Fruit fly (Drosophila melanogaster) whole organism, wandering third instar larva: ENCODE results near the gene Upf2.

Experiments used
- Abd-B ChIP-seq: fragments of >200 bp; optimal IDR thresholded peaks from 2 replicates; lab custom pipeline; 2017; ENCODE audit warnings: missing biosample characterization, missing genetic modification characterization
- CG32264 ChIP-seq: fragments of 200-800 bp; sonication (Bioruptor generic); optimal IDR thresholded peaks from 2 replicates; lab custom pipeline; 2016; ENCODE audit warnings: missing biosample characterization, missing genetic modification characterization
- CG9705 ChIP-seq: fragments of 200-800 bp; sonication (Bioruptor generic); optimal IDR thresholded peaks from 2 replicates; lab custom pipeline; 2018; ENCODE audit warnings: missing biosample characterization, mild to moderate bottlenecking, missing genetic modification characterization
- CrebA ChIP-seq: fragments of 200-800 bp; sonication (Bioruptor generic); optimal IDR thresholded peaks from 2 replicates; lab custom pipeline; 2016; ENCODE audit warnings: missing biosample characterization, mild to moderate bottlenecking, missing genetic modification characterization, borderline replicate concordance
- Dif ChIP-seq: fragments of 200-275, 200-300 bp; sonication (Bioruptor generic); optimal IDR thresholded peaks from 2 replicates; lab custom pipeline; 2018; ENCODE audit warnings: missing biosample characterization, missing genetic modification characterization; ENCODE audit not compliant: partially characterized antibody
- HLH106 ChIP-seq: fragments of 200-800 bp; optimal IDR thresholded peaks from 3 replicates; lab custom pipeline; 2019; ENCODE audit warnings: missing biosample characterization, mild to moderate bottlenecking, missing genetic modification characterization, moderate library complexity
- Hr78 ChIP-seq: fragments of >200 bp; optimal IDR thresholded peaks from 2 replicates; lab custom pipeline; 2017; ENCODE audit warnings: missing biosample characterization, missing genetic modification characterization
- Hr83 ChIP-seq: fragments of 200-300 bp; sonication (Bioruptor generic); optimal IDR thresholded peaks from 2 replicates; lab custom pipeline; 2016; ENCODE audit warnings: missing biosample characterization, mild to moderate bottlenecking, missing genetic modification characterization, moderate library complexity; ENCODE audit not compliant: poor library complexity, severe bottlenecking
- Jra ChIP-seq: sonication (Bioruptor generic); optimal IDR thresholded peaks from 2 replicates; lab custom pipeline; 2016; ENCODE audit warnings: missing biosample characterization, missing genetic modification characterization
- Mio ChIP-seq: sonication (Bioruptor generic); optimal IDR thresholded peaks from 2 replicates; lab custom pipeline; 2016; ENCODE audit warnings: missing biosample characterization, missing genetic modification characterization
- N ChIP-seq: fragments of >200 bp; optimal IDR thresholded peaks from 2 replicates; lab custom pipeline; 2018; ENCODE audit warnings: missing biosample characterization, missing external identifiers, missing genetic modification characterization
- OdsH ChIP-seq: fragments of 200-800 bp; sonication (Bioruptor generic); optimal IDR thresholded peaks from 2 replicates; lab custom pipeline; 2016; ENCODE audit warnings: missing biosample characterization, mild to moderate bottlenecking, missing genetic modification characterization
- Rel ChIP-seq, 2 experiments: fragments of 200-800 bp; sonication (Bioruptor generic) in 1 of 2; optimal IDR thresholded peaks; 2 replicates in 1 of 2; 3 replicates in 1 of 2; lab custom pipeline; 2016 to 2019; ENCODE audit warnings: mild to moderate bottlenecking in 2 of 2, missing biosample characterization in 2 of 2, missing genetic modification characterization in 2 of 2, moderate library complexity in 1 of 2
- Sp1 ChIP-seq: fragments of 200-800 bp; sonication (Bioruptor generic); optimal IDR thresholded peaks from 3 replicates; lab custom pipeline; 2019; ENCODE audit warnings: missing biosample characterization, mild to moderate bottlenecking, missing genetic modification characterization, moderate library complexity
- Vsx2 ChIP-seq: fragments of 200-300, 225-300 bp; sonication (Bioruptor generic); optimal IDR thresholded peaks from 2 replicates; lab custom pipeline; 2018; ENCODE audit warnings: missing biosample characterization, missing genetic modification characterization; ENCODE audit not compliant: partially characterized antibody
- br ChIP-seq: fragments of 200-800 bp; sonication (Bioruptor generic); optimal IDR thresholded peaks from 2 replicates; lab custom pipeline; 2016; ENCODE audit warnings: missing biosample characterization, missing genetic modification characterization
- brk ChIP-seq: fragments of 200-800 bp; sonication (Bioruptor generic); optimal IDR thresholded peaks from 2 replicates; lab custom pipeline; 2016; ENCODE audit warnings: missing biosample characterization, mild to moderate bottlenecking, missing genetic modification characterization
- dl ChIP-seq, 2 experiments: fragments of 175-275, 200-275 bp in 1 of 2; fragments of 200-275 bp in 1 of 2; sonication (Bioruptor generic); optimal IDR thresholded peaks; lab custom pipeline; 2018; ENCODE audit warnings: mild to moderate bottlenecking in 2 of 2, missing biosample characterization in 2 of 2, missing genetic modification characterization in 2 of 2, moderate library complexity in 2 of 2; ENCODE audit not compliant: partially characterized antibody in 2 of 2, insufficient read depth in 1 of 2
- dmrt93B ChIP-seq: fragments of 200-800 bp; sonication (Bioruptor generic); optimal IDR thresholded peaks from 2 replicates; lab custom pipeline; 2018; ENCODE audit warnings: missing biosample characterization, mild to moderate bottlenecking, missing genetic modification characterization
- dsf ChIP-seq: sonication (Bioruptor generic); optimal IDR thresholded peaks from 2 replicates; lab custom pipeline; 2016; ENCODE audit warnings: missing biosample characterization, missing genetic modification characterization, borderline replicate concordance
- ey ChIP-seq: fragments of 200-800 bp; sonication (Bioruptor generic); optimal IDR thresholded peaks from 2 replicates; lab custom pipeline; 2016; ENCODE audit warnings: missing biosample characterization, missing genetic modification characterization
- foxo ChIP-seq, 2 experiments: fragments of 200-800 bp; sonication (Bioruptor generic); optimal IDR thresholded peaks; 2 replicates in 1 of 2; 3 replicates in 1 of 2; lab custom pipeline; 2016 to 2017; ENCODE audit warnings: missing biosample characterization in 2 of 2, missing genetic modification characterization in 2 of 2
- fru ChIP-seq: fragments of 200-800 bp; sonication (Bioruptor generic); optimal IDR thresholded peaks from 3 replicates; lab custom pipeline; 2016; ENCODE audit warnings: missing biosample characterization, mild to moderate bottlenecking, missing genetic modification characterization
- h ChIP-seq: fragments of 200-800 bp; sonication (Bioruptor generic); optimal IDR thresholded peaks from 3 replicates; lab custom pipeline; 2016; ENCODE audit warnings: missing biosample characterization, mild to moderate bottlenecking, missing genetic modification characterization
- jim ChIP-seq: fragments of 175-275, 200-325 bp; sonication (Bioruptor generic); optimal IDR thresholded peaks from 2 replicates; lab custom pipeline; 2016; ENCODE audit warnings: missing biosample characterization, mild to moderate bottlenecking, missing genetic modification characterization
- pan ChIP-seq: fragments of >200 bp; optimal IDR thresholded peaks from 2 replicates; lab custom pipeline; 2017
- psq ChIP-seq: fragments of 200-800 bp; sonication (Bioruptor generic); optimal IDR thresholded peaks from 3 replicates; lab custom pipeline; 2017; ENCODE audit warnings: missing biosample characterization, mild to moderate bottlenecking, missing genetic modification characterization, moderate library complexity
- rgr ChIP-seq: fragments of 200-800 bp; sonication (Bioruptor generic); optimal IDR thresholded peaks from 3 replicates; lab custom pipeline; 2016; ENCODE audit warnings: missing biosample characterization, mild to moderate bottlenecking, missing genetic modification characterization
- sage ChIP-seq: fragments of 200-800 bp; sonication (Bioruptor generic); optimal IDR thresholded peaks from 2 replicates; lab custom pipeline; 2016; ENCODE audit warnings: missing biosample characterization, mild to moderate bottlenecking, missing genetic modification characterization
- sv ChIP-seq: fragments of 200-800 bp; sonication (Bioruptor generic); optimal IDR thresholded peaks from 3 replicates; lab custom pipeline; 2016; ENCODE audit warnings: missing biosample characterization, missing genetic modification characterization
- tai ChIP-seq: sonication (Bioruptor generic); optimal IDR thresholded peaks from 2 replicates; lab custom pipeline; 2016; ENCODE audit warnings: missing biosample characterization, missing genetic modification characterization
- usp ChIP-seq: fragments of >200 bp; optimal IDR thresholded peaks from 2 replicates; lab custom pipeline; 2017; ENCODE audit warnings: missing biosample characterization, missing genetic modification characterization
- woc ChIP-seq: sonication (Bioruptor generic); optimal IDR thresholded peaks from 2 replicates; lab custom pipeline; 2016; ENCODE audit warnings: missing biosample characterization, mild to moderate bottlenecking, missing genetic modification characterization

The Upf2 gene

dm6 chrX:8057837-8058445 lies 17.3 kb downstream of the Upf2 start:
- TF ChIP-seq Rel (GFP tag; optimal IDR thresholded peaks at IDR 0.05; lab: Kevin White, UChicago), result no peak
- no peak for TF ChIP-seq Rel (tag; optimal IDR thresholded peaks at IDR 0.05; lab: Kevin White, UChicago)
- no peak for TF ChIP-seq tai (GFP tag; lab: Kevin White, UChicago)
- TF ChIP-seq fru, result no peak
- TF ChIP-seq h (GFP tag; lab: Kevin White, UChicago), result no peak
- no peak for TF ChIP-seq Sp1
- no peak for TF ChIP-seq jim (GFP tag; lab: Kevin White, UChicago)
- no peak for TF ChIP-seq Hr78 (GFP tag; lab: Kevin White, UChicago)
- no peak for TF ChIP-seq Jra (GFP tag; lab: Kevin White, UChicago)
- TF ChIP-seq sv (GFP tag; lab: Kevin White, UChicago), result no peak
- peak; percentile 92 for TF ChIP-seq Dif (GFP tag; lab: Kevin White, UChicago)
- peak; percentile 43 for TF ChIP-seq Hr83 (GFP tag; lab: Kevin White, UChicago)
- no peak for TF ChIP-seq usp
- TF ChIP-seq Vsx2, result peak; percentile 74
- TF ChIP-seq ey, result no peak
- no peak for TF ChIP-seq pan (lab: Kevin White, UChicago)
- TF ChIP-seq Mio (GFP tag; lab: Kevin White, UChicago), result no peak
- no peak for TF ChIP-seq foxo (GFP tag; optimal IDR thresholded peaks at IDR 0.05; lab: Kevin White, UChicago)
- TF ChIP-seq Abd-B, result no peak
- no peak for TF ChIP-seq sage (GFP tag; lab: Kevin White, UChicago)
- TF ChIP-seq brk, result no peak
- no peak for TF ChIP-seq dmrt93B
- TF ChIP-seq dl (GFP tag; optimal IDR thresholded peaks at IDR 0.05; lab: Kevin White, UChicago; ENCODE audit: insufficient read depth in 1 of 2, partially characterized antibody in 2 of 2), result peak; percentile 95 to 96
- TF ChIP-seq CG32264 (GFP tag; lab: Kevin White, UChicago), result no peak
- no peak for TF ChIP-seq N (GFP tag; lab: Kevin White, UChicago)
- TF ChIP-seq CrebA, result no peak

- TF ChIP-seq CG9705 (GFP tag; lab: Kevin White, UChicago) (peak; percentile 62), tai (GFP tag; lab: Kevin White, UChicago) (no peak), rgr (GFP tag; lab: Kevin White, UChicago) (peak; percentile 53), woc (GFP tag; lab: Kevin White, UChicago) (peak; percentile 72), Sp1 (peak; percentile 74), HLH106 (tag; lab: Kevin White, UChicago) (peak; percentile 74), OdsH (GFP tag; lab: Kevin White, UChicago) (peak; percentile 37), N (GFP tag; lab: Kevin White, UChicago) (no peak), dmrt93B (peak; percentile 61), brk (no peak), ey (peak; percentile 74), sv (GFP tag; lab: Kevin White, UChicago) (peak; percentile 72), Hr78 (GFP tag; lab: Kevin White, UChicago) (no peak), pan (lab: Kevin White, UChicago) (no peak), foxo (GFP tag; optimal IDR thresholded peaks at IDR 0.05; lab: Kevin White, UChicago) (peak in 1 of 2 experiments; percentile 71), psq (GFP tag; lab: Kevin White, UChicago) (peak; percentile 52), h (GFP tag; lab: Kevin White, UChicago) (peak; percentile 59), dsf (no peak), fru (peak; percentile 63), br (GFP tag; lab: Kevin White, UChicago) (peak; percentile 69)
Observed at dm6 chrX:8057299-8057730, 18.0 kb downstream of the Upf2 start.

- TF ChIP-seq dl (GFP tag; optimal IDR thresholded peaks at IDR 0.05; lab: Kevin White, UChicago; ENCODE audit: insufficient read depth in 1 of 2, partially characterized antibody in 2 of 2) (peak; percentile 38 to 70), psq (GFP tag; lab: Kevin White, UChicago) (peak; percentile 38), N (GFP tag; lab: Kevin White, UChicago) (peak; percentile 75), Dif (GFP tag; lab: Kevin White, UChicago) (peak; percentile 83), h (GFP tag; lab: Kevin White, UChicago) (peak; percentile 35), tai (GFP tag; lab: Kevin White, UChicago) (no peak), sage (GFP tag; lab: Kevin White, UChicago) (peak; percentile 4), dsf (no peak), Rel (GFP tag; optimal IDR thresholded peaks at IDR 0.05; lab: Kevin White, UChicago) (no peak), Rel (tag; optimal IDR thresholded peaks at IDR 0.05; lab: Kevin White, UChicago) (no peak)
Observed at dm6 chrX:8056597-8057228, 18.6 kb downstream of the Upf2 start.
